Worm (Caenorhabditis elegans) whole organism, L2 larva: ENCODE results near the gene C04B4.2.

Experiments used
- Y55F3AM.14 ChIP-seq: fragments of 200-800 bp; sonication (Bioruptor generic); optimal IDR thresholded peaks from 2 replicates; lab custom pipeline; 2018; ENCODE audit warnings: mild to moderate bottlenecking, missing genetic modification characterization, missing compliant biosample characterization
- egl-27 ChIP-seq: sonication (generic microtip); optimal IDR thresholded peaks from 3 replicates; lab custom pipeline; 2017; ENCODE audit warnings: missing biosample characterization, missing genetic modification reagents, missing genetic modification characterization
- nhr-23 ChIP-seq: fragments of 150-350 bp; optimal IDR thresholded peaks from 2 replicates; lab custom pipeline; 2014; ENCODE audit warnings: missing biosample characterization, missing genetic modification reagents, missing genetic modification characterization
- nhr-77 ChIP-seq: fragments of 150-350 bp; optimal IDR thresholded peaks from 2 replicates; lab custom pipeline; 2014; ENCODE audit warnings: missing biosample characterization, missing genetic modification characterization
- skn-1 ChIP-seq: sonication (generic microtip); optimal IDR thresholded peaks from 2 replicates; lab custom pipeline; 2017; ENCODE audit warnings: missing biosample characterization, missing genetic modification characterization
- sma-3 ChIP-seq: sonication (generic microtip); optimal IDR thresholded peaks from 2 replicates; lab custom pipeline; 2016; ENCODE audit warnings: missing genetic modification reagents, missing genetic modification characterization, missing compliant biosample characterization
- unc-62 ChIP-seq: fragments of 150-350 bp; optimal IDR thresholded peaks from 2 replicates; lab custom pipeline; 2014; ENCODE audit warnings: missing biosample characterization, missing genetic modification reagents, missing genetic modification characterization

DNA sequence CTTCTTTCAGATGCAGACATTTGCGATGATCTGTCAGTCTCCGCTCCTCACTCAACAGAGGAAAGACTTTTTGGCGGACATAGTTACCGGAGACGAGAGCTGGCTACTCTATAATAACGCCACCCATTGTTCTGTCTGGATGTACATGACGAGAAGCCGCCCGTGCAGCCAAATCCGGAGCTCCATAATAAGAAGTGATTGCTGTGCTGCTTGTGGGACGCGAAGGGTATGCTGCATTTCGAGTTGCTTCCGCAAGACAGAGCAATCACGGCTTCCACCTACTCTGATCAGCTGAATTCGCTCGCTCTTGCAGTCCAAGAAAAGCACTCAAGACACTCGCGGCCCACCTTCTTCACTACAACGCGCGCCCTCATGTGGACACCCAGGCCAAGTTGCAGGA, 30.7 kb downstream of the C04B4.2 start:
- no peak for TF ChIP-seq nhr-23 (tag; lab: Kevin White, UChicago)
- TF ChIP-seq egl-27: no peak
- no peak for TF ChIP-seq nhr-77 (tag; lab: Kevin White, UChicago)
- no peak for TF ChIP-seq sma-3 (GFP tag; lab: Kevin White, UChicago)
- TF ChIP-seq unc-62 (GFP tag; lab: Kevin White, UChicago): no peak
- no peak for TF ChIP-seq skn-1
- no peak for TF ChIP-seq Y55F3AM.14 (GFP tag; lab: Kevin White, UChicago)
